Fruit fly (Drosophila melanogaster) whole organism, adult: Measurements from ENCODE around the gene Lerp.

Experiments
- CG11617 ChIP-seq: fragments of 200-800 bp; sonication (Bioruptor generic); optimal IDR thresholded peaks from 2 replicates; lab custom pipeline; 2017; ENCODE audit warnings: mild to moderate bottlenecking, missing biosample characterization, missing genetic modification reagents, missing genetic modification characterization
- CG12768 ChIP-seq: fragments of 200-800 bp; sonication (Bioruptor generic); optimal IDR thresholded peaks from 2 replicates; lab custom pipeline; 2017; ENCODE audit warnings: missing biosample characterization, missing genetic modification characterization, mild to moderate bottlenecking, moderate library complexity, missing genetic modification reagents
- CG14711 ChIP-seq: fragments of 200-800 bp; sonication (Bioruptor generic); optimal IDR thresholded peaks from 2 replicates; lab custom pipeline; 2018; ENCODE audit warnings: missing biosample characterization, mild to moderate bottlenecking, missing genetic modification characterization, moderate library complexity
- CG1620 ChIP-seq: fragments of 200-800 bp; sonication (Bioruptor generic); optimal IDR thresholded peaks from 2 replicates; lab custom pipeline; 2016; ENCODE audit warnings: missing biosample characterization, missing genetic modification characterization
- CG33017 ChIP-seq: fragments of 200-800 bp; sonication (Bioruptor generic); optimal IDR thresholded peaks from 2 replicates; lab custom pipeline; 2018; ENCODE audit warnings: missing biosample characterization, mild to moderate bottlenecking, missing genetic modification characterization, moderate library complexity
- CG5204 ChIP-seq: fragments of 200-800 bp; sonication (Bioruptor generic); optimal IDR thresholded peaks from 2 replicates; lab custom pipeline; 2016; ENCODE audit warnings: missing biosample characterization, missing genetic modification characterization
- CG7045 ChIP-seq: fragments of 200-800 bp; sonication (Bioruptor generic); optimal IDR thresholded peaks from 2 replicates; lab custom pipeline; 2017; ENCODE audit warnings: missing biosample characterization, mild to moderate bottlenecking, missing genetic modification characterization
- CG7101 ChIP-seq: fragments of 200-800 bp; sonication (Bioruptor generic); optimal IDR thresholded peaks from 2 replicates; lab custom pipeline; 2018; ENCODE audit warnings: missing biosample characterization, mild to moderate bottlenecking, missing genetic modification characterization, moderate library complexity
- Clk ChIP-seq: fragments of 200-800 bp; sonication (Bioruptor generic); optimal IDR thresholded peaks from 2 replicates; lab custom pipeline; 2017; ENCODE audit warnings: missing biosample characterization, missing genetic modification characterization
- Crg-1 ChIP-seq: fragments of 200-800 bp; sonication (Bioruptor generic); optimal IDR thresholded peaks from 2 replicates; lab custom pipeline; 2016; ENCODE audit warnings: missing biosample characterization, missing genetic modification characterization
- Hr96 ChIP-seq: fragments of 200-800 bp; sonication (Bioruptor generic); optimal IDR thresholded peaks from 2 replicates; lab custom pipeline; 2016; ENCODE audit warnings: missing biosample characterization, missing genetic modification characterization
- Mnt ChIP-seq: fragments of 200-800 bp; sonication (Bioruptor generic); optimal IDR thresholded peaks from 2 replicates; lab custom pipeline; 2016; ENCODE audit warnings: missing biosample characterization, mild to moderate bottlenecking, missing genetic modification characterization
- bab1 ChIP-seq: fragments of 200-800 bp; sonication (Bioruptor generic); optimal IDR thresholded peaks from 3 replicates; lab custom pipeline; 2019; ENCODE audit warnings: missing biosample characterization, mild to moderate bottlenecking, missing genetic modification characterization, moderate library complexity
- cic ChIP-seq: fragments of 200-800 bp; sonication (Bioruptor generic); optimal IDR thresholded peaks from 2 replicates; lab custom pipeline; 2017; ENCODE audit warnings: missing biosample characterization, mild to moderate bottlenecking, missing genetic modification characterization, moderate library complexity
- cnc ChIP-seq, 2 experiments: fragments of >200 bp; optimal IDR thresholded peaks; 2 replicates each; lab custom pipeline; 2017
- kay ChIP-seq: fragments of 200-800 bp; sonication (Bioruptor generic); peaks from one replicate; lab custom pipeline; 2016; ENCODE audit warnings: missing biosample characterization, missing genetic modification characterization, borderline replicate concordance
- ovo ChIP-seq: fragments of 200-800 bp; sonication (Bioruptor generic); optimal IDR thresholded peaks from 2 replicates; lab custom pipeline; 2016; ENCODE audit warnings: missing biosample characterization, missing genetic modification characterization
- pad ChIP-seq: fragments of 200-800 bp; sonication (Bioruptor generic); optimal IDR thresholded peaks from 3 replicates; lab custom pipeline; 2017; ENCODE audit warnings: missing biosample characterization, missing genetic modification characterization, mild to moderate bottlenecking, moderate library complexity, missing genetic modification reagents
- tj ChIP-seq: fragments of 200-800 bp; sonication (Bioruptor generic); optimal IDR thresholded peaks from 3 replicates; lab custom pipeline; 2017; ENCODE audit warnings: missing biosample characterization, mild to moderate bottlenecking, missing genetic modification characterization, moderate library complexity
- toe ChIP-seq: fragments of 200-800 bp; sonication (Bioruptor generic); optimal IDR thresholded peaks from 2 replicates; lab custom pipeline; 2016; ENCODE audit warnings: missing biosample characterization, missing genetic modification characterization

Gene Lerp

DNA sequence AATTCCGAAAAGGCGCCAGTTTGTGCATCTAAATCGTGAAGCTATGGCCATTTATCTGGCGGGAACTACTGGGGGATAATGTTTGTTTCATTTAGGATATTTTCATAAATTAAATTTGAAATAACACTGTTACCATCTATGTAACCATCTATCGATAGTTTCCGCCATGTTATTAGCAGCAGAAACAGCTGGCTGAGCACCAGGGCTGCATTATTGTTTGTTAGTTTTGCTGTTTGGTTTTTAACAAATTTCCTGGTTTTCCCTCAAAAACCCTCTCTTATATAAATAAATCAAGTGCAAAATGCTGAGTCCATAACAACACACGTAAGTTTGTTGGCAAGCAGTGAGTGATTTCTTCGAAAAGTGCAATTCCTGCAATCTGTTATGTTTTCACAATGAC lies 13.5 kb upstream of the Lerp start, which contains the start of gene CG5500:
Gene CG5500 (plus strand): TSS at position 199 of the 400 bp plus-strand sequence.
- TF ChIP-seq CG5204 (GFP tag; lab: Kevin White, UChicago) (no peak), tj (GFP tag; lab: Kevin White, UChicago) (no peak), ovo (no peak), pad (GFP tag; lab: Kevin White, UChicago) (no peak), CG7045 (GFP tag; lab: Kevin White, UChicago) (no peak), Clk (GFP tag; lab: Kevin White, UChicago) (no peak), toe (GFP tag; lab: Kevin White, UChicago) (peak; percentile 38), kay (peak; percentile 79), bab1 (GFP tag; lab: Kevin White, UChicago) (peak; percentile 29), CG14711 (no peak), Crg-1 (GFP tag; lab: Kevin White, UChicago) (peak; percentile 36), Mnt (GFP tag; lab: Kevin White, UChicago) (peak; percentile 7), cic (peak; percentile 30), CG7101 (tag; lab: Kevin White, UChicago) (peak; percentile 17), CG33017 (tag; lab: Kevin White, UChicago) (no peak), CG11617 (GFP tag; lab: Kevin White, UChicago) (no peak), CG12768 (no peak), CG1620 (GFP tag; lab: Kevin White, UChicago) (no peak), cnc (optimal IDR thresholded peaks at IDR 0.05; lab: Kevin White, UChicago) (no peak), Hr96 (GFP tag; lab: Kevin White, UChicago) (no peak)

DNA sequence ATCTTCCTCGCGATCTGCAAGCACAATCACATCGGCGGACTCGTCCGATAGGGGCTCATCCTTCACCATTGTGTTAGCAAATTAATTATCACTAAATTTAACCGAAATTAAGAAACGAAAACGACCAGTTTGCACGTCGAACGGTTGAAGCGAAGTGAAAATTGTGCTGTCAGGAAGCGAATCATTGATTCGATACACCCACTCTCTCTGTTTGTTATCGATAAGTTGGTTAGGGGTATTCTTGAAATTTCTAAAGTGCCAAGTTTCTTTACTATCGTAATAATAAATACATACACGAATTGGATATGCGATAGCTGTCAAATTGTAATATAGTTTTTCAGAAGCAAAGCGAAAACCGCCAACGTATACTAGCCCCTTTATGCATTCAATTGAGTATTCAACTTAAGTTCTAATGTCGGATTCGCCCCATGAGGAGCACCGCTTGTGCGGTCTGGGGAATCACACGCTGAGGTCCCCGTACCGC lies 12.7 kb upstream of the Lerp start, which contains the start of gene Rb97D:
Gene Rb97D (minus strand): TSS at position 199 of the 484 bp plus-strand sequence.
- TF ChIP-seq Clk (GFP tag; lab: Kevin White, UChicago) (peak; percentile 55), CG1620 (GFP tag; lab: Kevin White, UChicago) (peak; percentile 65), CG11617 (GFP tag; lab: Kevin White, UChicago) (peak; percentile 69), CG12768 (peak; percentile 55), CG33017 (tag; lab: Kevin White, UChicago) (peak; percentile 63), toe (GFP tag; lab: Kevin White, UChicago) (peak; percentile 84), Mnt (GFP tag; lab: Kevin White, UChicago) (peak; percentile 61), Crg-1 (GFP tag; lab: Kevin White, UChicago) (peak; percentile 45), cnc (optimal IDR thresholded peaks at IDR 0.05; lab: Kevin White, UChicago) (no peak), CG7045 (GFP tag; lab: Kevin White, UChicago) (peak; percentile 72), Hr96 (GFP tag; lab: Kevin White, UChicago) (peak; percentile 77), pad (GFP tag; lab: Kevin White, UChicago) (peak; percentile 49), CG14711 (peak; percentile 36), CG7101 (tag; lab: Kevin White, UChicago) (peak; percentile 71), cic (no peak), tj (GFP tag; lab: Kevin White, UChicago) (peak; percentile 42), ovo (no peak), kay (no peak), CG5204 (GFP tag; lab: Kevin White, UChicago) (no peak), bab1 (GFP tag; lab: Kevin White, UChicago) (peak; percentile 75)

DNA sequence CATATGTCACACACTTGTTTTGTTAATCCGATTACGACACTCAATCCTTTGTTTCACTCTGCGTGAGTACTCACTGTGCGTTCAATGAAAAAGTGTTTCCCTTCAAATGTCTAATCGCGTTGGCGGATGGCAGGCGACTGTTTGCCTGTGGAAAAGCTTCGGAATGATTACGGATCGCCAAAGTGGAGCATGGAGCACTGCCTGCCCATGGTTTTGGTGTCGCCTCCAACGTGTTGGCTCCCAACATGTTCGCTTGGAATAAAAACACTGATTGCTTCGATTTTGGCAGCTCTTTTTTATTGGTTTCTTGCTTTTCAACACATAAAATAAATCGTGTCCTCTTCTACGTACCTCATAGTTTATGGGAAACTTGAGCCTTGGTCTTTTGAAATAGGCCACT lies 8.9 kb upstream of the Lerp start, which contains the start of gene SPARC:
Gene SPARC (minus strand): TSS at position 144 of the 400 bp plus-strand sequence.
- TF ChIP-seq tj (GFP tag; lab: Kevin White, UChicago) (peak; percentile 22), Crg-1 (GFP tag; lab: Kevin White, UChicago) (no peak), CG12768 (no peak), bab1 (GFP tag; lab: Kevin White, UChicago) (no peak)

- TF ChIP-seq CG11617 (GFP tag; lab: Kevin White, UChicago) (no peak), cic (no peak)
Observed at dm6 chr3R:26871061-26871460, 8.1 kb upstream of the Lerp start.

DNA sequence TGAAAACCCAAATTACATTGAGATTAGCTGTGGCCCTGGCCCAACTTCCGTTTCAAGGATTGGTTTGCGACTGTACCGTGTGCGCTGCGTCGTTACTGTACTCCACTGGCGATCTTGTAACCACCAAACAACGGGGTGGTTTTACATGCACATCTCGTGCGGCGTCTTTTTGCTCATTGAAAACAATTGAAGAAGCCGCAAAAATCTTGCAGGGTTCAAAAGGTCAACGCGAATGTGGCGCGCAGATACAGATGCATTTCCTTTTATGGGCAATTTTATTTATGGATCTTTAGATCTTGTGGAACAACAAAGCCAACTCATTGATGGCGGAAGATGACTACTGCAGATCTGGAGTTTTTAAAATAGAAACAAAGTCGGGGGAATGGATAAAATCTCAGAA lies 7.6 kb upstream of the Lerp start:
- TF ChIP-seq cic (no peak), CG7101 (tag; lab: Kevin White, UChicago) (no peak), CG5204 (GFP tag; lab: Kevin White, UChicago) (no peak), CG1620 (GFP tag; lab: Kevin White, UChicago) (no peak), Mnt (GFP tag; lab: Kevin White, UChicago) (no peak), bab1 (GFP tag; lab: Kevin White, UChicago) (no peak)

dm6 chr3R:26869431-26869830 lies 6.5 kb upstream of the Lerp start:
- TF ChIP-seq Hr96 (GFP tag; lab: Kevin White, UChicago) (no peak), CG14711 (no peak), cnc (optimal IDR thresholded peaks at IDR 0.05; lab: Kevin White, UChicago) (no peak), Mnt (GFP tag; lab: Kevin White, UChicago) (no peak), kay (no peak), bab1 (GFP tag; lab: Kevin White, UChicago) (no peak), CG33017 (tag; lab: Kevin White, UChicago) (no peak), CG11617 (GFP tag; lab: Kevin White, UChicago) (no peak), CG12768 (no peak), ovo (no peak), tj (GFP tag; lab: Kevin White, UChicago) (no peak), CG7101 (tag; lab: Kevin White, UChicago) (no peak), Clk (GFP tag; lab: Kevin White, UChicago) (no peak), CG7045 (GFP tag; lab: Kevin White, UChicago) (no peak), cic (no peak), pad (GFP tag; lab: Kevin White, UChicago) (no peak), Crg-1 (GFP tag; lab: Kevin White, UChicago) (no peak), CG5204 (GFP tag; lab: Kevin White, UChicago) (no peak), toe (GFP tag; lab: Kevin White, UChicago) (no peak), CG1620 (GFP tag; lab: Kevin White, UChicago) (no peak)
